Worm (Caenorhabditis elegans) whole organism, L2 larva: ENCODE results near the gene F55G7.1.
"Not testable (repeated sequence)": the region's sequence is repeated elsewhere in the genome, so short reads cannot be mapped to it uniquely, and the experiment has no call there.

Experiments
- C34F6.9 ChIP-seq: fragments of 150-350 bp; optimal IDR thresholded peaks from 2 replicates; lab custom pipeline; 2014; ENCODE audit warnings: missing biosample characterization, missing genetic modification characterization
- R02D3.7 ChIP-seq: fragments of 150-350 bp; optimal IDR thresholded peaks from 2 replicates; lab custom pipeline; 2014; ENCODE audit warnings: missing biosample characterization, missing genetic modification characterization
- Y55F3AM.14 ChIP-seq: fragments of 200-800 bp; sonication (Bioruptor generic); optimal IDR thresholded peaks from 2 replicates; lab custom pipeline; 2018; ENCODE audit warnings: mild to moderate bottlenecking, missing genetic modification characterization, missing compliant biosample characterization
- ZK546.5 ChIP-seq: sonication (generic microtip); optimal IDR thresholded peaks from 2 replicates; lab custom pipeline; 2017; ENCODE audit warnings: missing biosample characterization, missing genetic modification characterization
- alr-1 ChIP-seq: fragments of 150-350 bp; optimal IDR thresholded peaks from 2 replicates; lab custom pipeline; 2014; ENCODE audit warnings: missing biosample characterization, missing genetic modification characterization
- aly-2 ChIP-seq: fragments of 150-350 bp; optimal IDR thresholded peaks from 2 replicates; lab custom pipeline; 2014; ENCODE audit warnings: missing biosample characterization, missing genetic modification characterization
- ama-1 ChIP-seq: fragments of 150-350 bp; optimal IDR thresholded peaks from 2 replicates; lab custom pipeline; 2018; ENCODE audit warnings: inconsistent platforms
- blmp-1 ChIP-seq: sonication (generic microtip); optimal IDR thresholded peaks from 2 replicates; lab custom pipeline; 2017; ENCODE audit warnings: missing genetic modification characterization, mild to moderate bottlenecking, missing compliant biosample characterization, antibody characterized with exemption, moderate library complexity; ENCODE audit not compliant: insufficient read depth
- ceh-16 ChIP-seq: fragments of 150-350 bp; optimal IDR thresholded peaks from 2 replicates; lab custom pipeline; 2014; ENCODE audit warnings: missing biosample characterization, missing genetic modification characterization
- ceh-82 ChIP-seq: fragments of 150-350 bp; optimal IDR thresholded peaks from 2 replicates; lab custom pipeline; 2014; ENCODE audit warnings: missing biosample characterization, missing genetic modification characterization
- dmd-4 ChIP-seq: sonication (generic microtip); optimal IDR thresholded peaks from 2 replicates; lab custom pipeline; 2017; ENCODE audit warnings: missing biosample characterization, missing genetic modification characterization
- egl-27 ChIP-seq: sonication (generic microtip); optimal IDR thresholded peaks from 3 replicates; lab custom pipeline; 2017; ENCODE audit warnings: missing biosample characterization, missing genetic modification reagents, missing genetic modification characterization
- elt-1 ChIP-seq: fragments of 150-350 bp; optimal IDR thresholded peaks from 2 replicates; lab custom pipeline; 2014; ENCODE audit warnings: missing biosample characterization, missing genetic modification characterization
- elt-3 ChIP-seq: sonication (generic microtip); optimal IDR thresholded peaks from 2 replicates; lab custom pipeline; 2017; ENCODE audit warnings: missing biosample characterization, missing genetic modification characterization
- fos-1 ChIP-seq: fragments of 150-350 bp; optimal IDR thresholded peaks from 2 replicates; lab custom pipeline; 2014; ENCODE audit warnings: missing biosample characterization, missing genetic modification characterization
- gmeb-1 ChIP-seq: fragments of 150-350 bp; optimal IDR thresholded peaks from 2 replicates; lab custom pipeline; 2014; ENCODE audit warnings: missing biosample characterization, missing genetic modification characterization
- lin-11 ChIP-seq: fragments of 150-350 bp; sonication (generic microtip); optimal IDR thresholded peaks from 2 replicates; lab custom pipeline; 2014; ENCODE audit warnings: missing biosample characterization, missing genetic modification characterization, inconsistent platforms, mixed read lengths
- lin-13 ChIP-seq: fragments of 150-350 bp; optimal IDR thresholded peaks from 2 replicates; lab custom pipeline; 2014; ENCODE audit warnings: missing biosample characterization, missing genetic modification reagents, missing genetic modification characterization
- lin-39 ChIP-seq: fragments of 150-350 bp; optimal IDR thresholded peaks from 2 replicates; lab custom pipeline; 2014; ENCODE audit warnings: missing biosample characterization, missing genetic modification reagents, missing genetic modification characterization
- lsy-2 ChIP-seq, 2 experiments: fragments of 150-350 bp in 1 of 2; sonication (generic microtip) in 1 of 2; optimal IDR thresholded peaks; 2 replicates each; lab custom pipeline; 2014 to 2017; ENCODE audit warnings: missing biosample characterization in 2 of 2, missing genetic modification characterization in 2 of 2
- mbf-1 ChIP-seq: sonication (generic microtip); optimal IDR thresholded peaks from 2 replicates; lab custom pipeline; 2017; ENCODE audit warnings: missing biosample characterization, missing genetic modification characterization
- mdl-1 ChIP-seq, 2 experiments: fragments of 150-350 bp in 1 of 2; sonication (generic microtip) in 1 of 2; optimal IDR thresholded peaks; 2 replicates each; lab custom pipeline; 2017; ENCODE audit warnings: missing biosample characterization in 2 of 2, missing genetic modification characterization in 2 of 2
- nhr-10 ChIP-seq: sonication (generic microtip); optimal IDR thresholded peaks from 2 replicates; lab custom pipeline; 2017; ENCODE audit warnings: missing biosample characterization, missing genetic modification characterization
- nhr-11 ChIP-seq: fragments of 150-350 bp; optimal IDR thresholded peaks from 2 replicates; lab custom pipeline; 2014; ENCODE audit warnings: missing biosample characterization, missing genetic modification characterization
- nhr-12 ChIP-seq: fragments of 150-350 bp; optimal IDR thresholded peaks from 2 replicates; lab custom pipeline; 2014; ENCODE audit warnings: missing biosample characterization, missing genetic modification characterization
- nhr-129 ChIP-seq: fragments of 150-350 bp; optimal IDR thresholded peaks from 2 replicates; lab custom pipeline; 2014; ENCODE audit warnings: missing biosample characterization, missing genetic modification characterization
- nhr-21 ChIP-seq: fragments of 150-350 bp; optimal IDR thresholded peaks from 2 replicates; lab custom pipeline; 2014; ENCODE audit warnings: missing biosample characterization, missing genetic modification characterization
- nhr-23 ChIP-seq: fragments of 150-350 bp; optimal IDR thresholded peaks from 2 replicates; lab custom pipeline; 2014; ENCODE audit warnings: missing biosample characterization, missing genetic modification reagents, missing genetic modification characterization
- nhr-237 ChIP-seq: fragments of 150-350 bp; optimal IDR thresholded peaks from 2 replicates; lab custom pipeline; 2014; ENCODE audit warnings: missing biosample characterization, missing genetic modification characterization
- nhr-25 ChIP-seq: fragments of 150-350 bp; sonication (generic microtip); optimal IDR thresholded peaks from 3 replicates; lab custom pipeline; 2014; ENCODE audit warnings: missing biosample characterization, missing genetic modification characterization
- nhr-6 ChIP-seq: fragments of 150-350 bp; optimal IDR thresholded peaks from 2 replicates; lab custom pipeline; 2014; ENCODE audit warnings: missing biosample characterization, missing genetic modification characterization
- nhr-77 ChIP-seq: fragments of 150-350 bp; optimal IDR thresholded peaks from 2 replicates; lab custom pipeline; 2014; ENCODE audit warnings: missing biosample characterization, missing genetic modification characterization
- peb-1 ChIP-seq: fragments of 150-350 bp; optimal IDR thresholded peaks from 2 replicates; lab custom pipeline; 2014; ENCODE audit warnings: missing biosample characterization, missing genetic modification characterization
- sem-4 ChIP-seq: fragments of 150-350 bp; optimal IDR thresholded peaks from 2 replicates; lab custom pipeline; 2014; ENCODE audit warnings: missing biosample characterization, missing genetic modification reagents, missing genetic modification characterization
- skn-1 ChIP-seq: sonication (generic microtip); optimal IDR thresholded peaks from 2 replicates; lab custom pipeline; 2017; ENCODE audit warnings: missing biosample characterization, missing genetic modification characterization
- sma-3 ChIP-seq: sonication (generic microtip); optimal IDR thresholded peaks from 2 replicates; lab custom pipeline; 2016; ENCODE audit warnings: missing genetic modification reagents, missing genetic modification characterization, missing compliant biosample characterization
- sma-9 ChIP-seq, 2 experiments: fragments of 150-350 bp in 1 of 2; sonication (generic microtip) in 1 of 2; optimal IDR thresholded peaks; 2 replicates each; lab custom pipeline; 2014 to 2016; ENCODE audit warnings: missing genetic modification characterization in 2 of 2, mild to moderate bottlenecking in 1 of 2, missing biosample characterization in 1 of 2, missing compliant biosample characterization in 1 of 2, missing genetic modification reagents in 1 of 2, moderate library complexity in 1 of 2
- snpc-4 ChIP-seq: fragments of 150-350 bp; optimal IDR thresholded peaks from 2 replicates; lab custom pipeline; 2014; ENCODE audit warnings: missing biosample characterization, missing genetic modification characterization
- unc-55 ChIP-seq: fragments of 150-350 bp; sonication (generic microtip); optimal IDR thresholded peaks from 3 replicates; lab custom pipeline; 2014; ENCODE audit warnings: missing biosample characterization, missing genetic modification reagents, missing genetic modification characterization
- unc-62 ChIP-seq: fragments of 150-350 bp; optimal IDR thresholded peaks from 2 replicates; lab custom pipeline; 2014; ENCODE audit warnings: missing biosample characterization, missing genetic modification reagents, missing genetic modification characterization
- zag-1 ChIP-seq: fragments of 150-350 bp; optimal IDR thresholded peaks from 2 replicates; lab custom pipeline; 2014; ENCODE audit warnings: missing biosample characterization, missing genetic modification characterization
- ztf-11 ChIP-seq: sonication (generic microtip); optimal IDR thresholded peaks from 2 replicates; lab custom pipeline; 2017; ENCODE audit warnings: missing biosample characterization, missing genetic modification characterization
- ztf-4 ChIP-seq: fragments of 150-350 bp; optimal IDR thresholded peaks from 2 replicates; lab custom pipeline; 2014; ENCODE audit warnings: missing biosample characterization, missing genetic modification characterization

Gene F55G7.1

DNA sequence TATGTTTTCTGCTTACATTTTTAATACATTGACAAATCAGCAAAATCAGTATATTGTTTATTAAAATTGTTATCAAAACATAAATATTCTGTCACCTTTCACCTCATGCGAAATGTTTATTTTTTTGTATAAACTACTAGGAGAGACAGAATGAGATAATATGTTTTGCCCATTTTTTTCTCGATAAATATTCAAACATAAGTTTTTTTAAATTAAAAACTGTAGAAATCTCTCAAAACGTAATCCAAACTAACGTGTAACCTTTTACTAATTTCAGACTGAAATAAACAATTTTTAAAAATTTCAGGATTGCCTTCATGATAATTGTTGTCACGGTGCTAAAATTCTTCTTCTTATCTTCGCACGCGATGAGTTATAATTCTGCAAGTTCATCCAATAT lies 33.0 kb downstream of the F55G7.1 start, which contains the start of gene T08D10.5:
TSS of gene T08D10.5 (plus strand) at position 301 of the 400 bp plus-strand sequence.
- TF ChIP-seq lin-39 (tag; lab: Kevin White, UChicago) (no peak), nhr-25 (no peak), nhr-129 (tag; lab: Kevin White, UChicago) (no peak), elt-3 (tag; lab: Kevin White, UChicago) (no peak), peb-1 (tag; lab: Kevin White, UChicago) (no peak), snpc-4 (tag; lab: Kevin White, UChicago) (no peak), Y55F3AM.14 (no peak), zag-1 (tag; lab: Kevin White, UChicago) (no peak), ceh-16 (tag; lab: Kevin White, UChicago) (no peak), lsy-2 (tag; optimal IDR thresholded peaks at IDR 0.05; lab: Kevin White, UChicago) (no peak), nhr-6 (tag; lab: Kevin White, UChicago) (no peak), unc-55 (no peak), ztf-4 (tag; lab: Kevin White, UChicago) (no peak), C34F6.9 (tag; lab: Kevin White, UChicago) (no peak), ztf-11 (tag; lab: Kevin White, UChicago) (no peak)

DNA sequence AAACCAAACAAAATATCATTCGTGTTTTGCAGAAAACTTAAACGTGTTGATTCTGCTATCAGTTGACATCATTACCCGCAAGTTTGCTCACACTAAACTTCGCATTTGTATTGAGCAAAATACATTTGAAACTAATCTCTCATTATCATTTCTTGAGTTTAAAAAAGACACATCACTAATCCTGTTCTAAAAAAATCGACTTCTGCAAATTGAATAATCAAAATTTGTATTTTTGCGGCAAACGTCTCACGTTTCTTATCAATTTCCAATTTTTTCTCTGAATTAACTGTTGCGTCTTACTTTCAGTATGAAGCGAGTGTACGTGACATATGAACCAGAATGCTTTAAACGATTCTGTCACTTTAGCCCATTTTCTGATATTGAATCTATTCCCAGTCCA lies 35.6 kb downstream of the F55G7.1 start, which contains the start of gene C49F5.8:
TSS of gene C49F5.8 (plus strand) at position 301 of the 400 bp plus-strand sequence.
- no peak for TF ChIP-seq mbf-1 (tag; lab: Kevin White, UChicago)
- no peak for TF ChIP-seq lsy-2 (tag; optimal IDR thresholded peaks at IDR 0.05; lab: Kevin White, UChicago)
- no peak for TF ChIP-seq mdl-1 (tag; optimal IDR thresholded peaks at IDR 0.05; lab: Kevin White, UChicago)
- TF ChIP-seq fos-1 = no peak
- no peak for TF ChIP-seq ZK546.5 (tag; lab: Kevin White, UChicago)
- no peak for TF ChIP-seq nhr-10
- no peak for TF ChIP-seq zag-1 (tag; lab: Kevin White, UChicago)
- no peak for TF ChIP-seq nhr-12

DNA sequence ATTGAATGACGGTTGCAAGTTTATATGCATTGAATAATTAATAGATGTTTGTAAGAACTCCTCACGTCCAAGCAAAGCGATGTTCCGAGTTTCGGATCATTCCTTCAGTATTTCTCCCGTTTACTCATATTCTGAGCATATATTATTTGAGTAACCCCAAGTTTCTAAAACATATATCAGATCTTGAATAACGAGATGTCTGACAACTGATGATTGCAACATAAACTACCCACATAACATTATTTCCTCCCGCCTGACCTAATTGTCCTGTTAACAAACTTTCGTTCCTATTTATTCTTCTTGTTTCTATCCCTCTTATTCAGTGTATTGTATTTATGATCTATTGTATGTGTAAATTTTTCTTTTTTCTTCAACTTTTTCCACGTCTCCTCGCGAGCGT lies 36.9 kb downstream of the F55G7.1 start, which contains the start of gene C49F5.13:
TSS of gene C49F5.13 (plus strand) at position 301 of the 400 bp plus-strand sequence.
- TF ChIP-seq elt-3, ceh-16, nhr-129 (tag; lab: Kevin White, UChicago): not testable (repeated sequence)

- TF ChIP-seq skn-1 (tag; lab: Kevin White, UChicago) (no peak), peb-1 (tag; lab: Kevin White, UChicago) (no peak), sem-4 (no peak), lin-39 (tag; lab: Kevin White, UChicago) (no peak), nhr-21 (tag; lab: Kevin White, UChicago) (no peak), C34F6.9 (tag; lab: Kevin White, UChicago) (no peak), ceh-16 (tag; lab: Kevin White, UChicago) (no peak), egl-27 (tag; lab: Kevin White, UChicago) (peak; percentile 34), unc-62 (no peak), snpc-4 (tag; lab: Kevin White, UChicago) (no peak), sma-3 (peak; percentile 16), ceh-82 (tag; lab: Kevin White, UChicago) (no peak), mdl-1 (tag; optimal IDR thresholded peaks at IDR 0.05; lab: Kevin White, UChicago) (peak in 1 of 2 experiments; percentile 32), R02D3.7 (tag; lab: Kevin White, UChicago) (no peak), nhr-237 (tag; lab: Kevin White, UChicago) (no peak), nhr-6 (tag; lab: Kevin White, UChicago) (no peak), nhr-77 (tag; lab: Kevin White, UChicago) (no peak), lin-11 (tag; lab: Kevin White, UChicago) (no peak), ama-1 (no peak), sma-9 (GFP tag; optimal IDR thresholded peaks at IDR 0.05; lab: Kevin White, UChicago) (peak; percentile 54), sma-9 (tag; optimal IDR thresholded peaks at IDR 0.05; lab: Kevin White, UChicago) (no peak), blmp-1 (tag; lab: Kevin White, UChicago) (no peak), lsy-2 (tag; optimal IDR thresholded peaks at IDR 0.05; lab: Kevin White, UChicago) (no peak), nhr-25 (no peak), ztf-4 (tag; lab: Kevin White, UChicago) (no peak), fos-1 (peak; percentile 71), nhr-23 (tag; lab: Kevin White, UChicago) (no peak), zag-1 (tag; lab: Kevin White, UChicago) (no peak), nhr-129 (tag; lab: Kevin White, UChicago) (no peak), alr-1 (tag; lab: Kevin White, UChicago) (no peak), mbf-1 (tag; lab: Kevin White, UChicago) (no peak), gmeb-1 (no peak), elt-1 (tag; lab: Kevin White, UChicago) (no peak), ztf-11 (tag; lab: Kevin White, UChicago) (no peak), aly-2 (no peak), lin-13 (no peak), nhr-10 (no peak), dmd-4 (tag; lab: Kevin White, UChicago) (no peak), nhr-11 (no peak)
Observed at ce11 chrX:11962050-11962788, 38.0 kb downstream of the F55G7.1 start.
